Fruit fly (Drosophila melanogaster) whole organism: ENCODE results near the gene beat-IIIa.

Experiments used
- CG8478 ChIP-seq: fragments of >200 bp; optimal IDR thresholded peaks from 2 replicates; lab custom pipeline; 2018; ENCODE audit warnings: inconsistent platforms
- Dll ChIP-seq: fragments of >200 bp; optimal IDR thresholded peaks from 2 replicates; lab custom pipeline; 2017
- EcR ChIP-seq, 2 experiments: fragments of >200 bp; optimal IDR thresholded peaks; 2 replicates each; lab custom pipeline; 2017; ENCODE audit warnings: missing biosample characterization in 2 of 2, missing genetic modification characterization in 2 of 2, missing genetic modification reagents in 2 of 2
- pan ChIP-seq: fragments of >200 bp; optimal IDR thresholded peaks from 2 replicates; lab custom pipeline; 2017
- psq ChIP-seq: fragments of >200 bp; optimal IDR thresholded peaks from 2 replicates; lab custom pipeline; 2017
- usp ChIP-seq: fragments of >200 bp; optimal IDR thresholded peaks from 2 replicates; lab custom pipeline; 2017; ENCODE audit warnings: missing biosample characterization, missing genetic modification characterization, mixed read lengths

Gene beat-IIIa

dm6 chr2L:17130795-17131194 lies at the start of gene beat-IIIa, which contains the start of gene CG34106:
TSS of gene beat-IIIa (plus strand) at chr2L:17131024.
TSS of gene CG34106 (plus strand) at chr2L:17131024.
- TF ChIP-seq psq: no peak
- TF ChIP-seq usp (GFP tag; lab: Kevin White, UChicago): no peak
- TF ChIP-seq pan (lab: Kevin White, UChicago): no peak

dm6 chr2L:17087341-17087740 lies 43.5 kb upstream of the beat-IIIa start, which contains the start of gene CG12620:
TSS of gene CG12620 (plus strand) at chr2L:17087641.
- TF ChIP-seq EcR (GFP tag; optimal IDR thresholded peaks at IDR 0.05; lab: Kevin White, UChicago) (no peak), Dll (no peak), pan (lab: Kevin White, UChicago) (no peak), usp (GFP tag; lab: Kevin White, UChicago) (no peak), CG8478 (lab: Kevin White, UChicago) (no peak), psq (no peak)

- TF ChIP-seq Dll (no peak), psq (no peak), EcR (GFP tag; optimal IDR thresholded peaks at IDR 0.05; lab: Kevin White, UChicago) (no peak)
These were observed 38.1 kb upstream of the beat-IIIa start for dm6 chr2L:17092737-17093136.

dm6 chr2L:17125861-17126260 lies 5.0 kb upstream of the beat-IIIa start, which contains the start of gene CG31784:
TSS of gene CG31784 (minus strand) at chr2L:17125961.
- TF ChIP-seq EcR (GFP tag; optimal IDR thresholded peaks at IDR 0.05; lab: Kevin White, UChicago) (no peak), psq (no peak), Dll (no peak), CG8478 (lab: Kevin White, UChicago) (no peak), usp (GFP tag; lab: Kevin White, UChicago) (no peak), pan (lab: Kevin White, UChicago) (no peak)

- no peak for TF ChIP-seq Dll
- TF ChIP-seq CG8478 (lab: Kevin White, UChicago): no peak
- TF ChIP-seq pan (lab: Kevin White, UChicago): no peak
- no peak for TF ChIP-seq psq
- no peak for TF ChIP-seq usp (GFP tag; lab: Kevin White, UChicago)
- TF ChIP-seq EcR (GFP tag; optimal IDR thresholded peaks at IDR 0.05; lab: Kevin White, UChicago): no peak
These were observed 28.8 kb downstream of the beat-IIIa start for dm6 chr2L:17159641-17160040.

dm6 chr2L:17163344-17163743 lies 32.5 kb downstream of the beat-IIIa start:
- TF ChIP-seq psq: no peak

- no peak for TF ChIP-seq psq
- no peak for TF ChIP-seq Dll
- TF ChIP-seq CG8478 (lab: Kevin White, UChicago): no peak
- TF ChIP-seq usp (GFP tag; lab: Kevin White, UChicago): no peak
- no peak for TF ChIP-seq pan (lab: Kevin White, UChicago)
- TF ChIP-seq EcR (GFP tag; optimal IDR thresholded peaks at IDR 0.05; lab: Kevin White, UChicago): no peak
These were observed 42.4 kb downstream of the beat-IIIa start, which contains the start of gene CG34169 for dm6 chr2L:17173181-17173580. TSS of gene CG34169 (plus strand) at chr2L:17173481.

- TF ChIP-seq Dll: no peak
- no peak for TF ChIP-seq EcR (GFP tag; optimal IDR thresholded peaks at IDR 0.05; lab: Kevin White, UChicago)
- TF ChIP-seq usp (GFP tag; lab: Kevin White, UChicago): no peak
- no peak for TF ChIP-seq psq
- no peak for TF ChIP-seq pan (lab: Kevin White, UChicago)
- TF ChIP-seq CG8478 (lab: Kevin White, UChicago): no peak
These were observed 45.5 kb downstream of the beat-IIIa start, which contains the start of gene Gr36a for dm6 chr2L:17176318-17176717. TSS of gene Gr36a (plus strand) at chr2L:17176618.

dm6 chr2L:17178472-17178871 lies 47.6 kb downstream of the beat-IIIa start, which contains the start of gene Gr36b:
TSS of gene Gr36b (plus strand) at chr2L:17178772.
- no peak for TF ChIP-seq pan (lab: Kevin White, UChicago)
- no peak for TF ChIP-seq usp (GFP tag; lab: Kevin White, UChicago)
- no peak for TF ChIP-seq Dll
- no peak for TF ChIP-seq EcR (GFP tag; optimal IDR thresholded peaks at IDR 0.05; lab: Kevin White, UChicago)
- TF ChIP-seq CG8478 (lab: Kevin White, UChicago): no peak
- TF ChIP-seq psq: no peak

dm6 chr2L:17180038-17180437 lies 49.2 kb downstream of the beat-IIIa start, which contains the start of gene Gr36c:
TSS of gene Gr36c (plus strand) at chr2L:17180338.
- no peak for TF ChIP-seq EcR (GFP tag; optimal IDR thresholded peaks at IDR 0.05; lab: Kevin White, UChicago)
- TF ChIP-seq psq: no peak
- no peak for TF ChIP-seq usp (GFP tag; lab: Kevin White, UChicago)
- TF ChIP-seq pan (lab: Kevin White, UChicago): no peak
- TF ChIP-seq CG8478 (lab: Kevin White, UChicago): no peak
- no peak for TF ChIP-seq Dll

- TF ChIP-seq pan (lab: Kevin White, UChicago) (no peak), CG8478 (lab: Kevin White, UChicago) (no peak)
These were observed 50.8 kb downstream of the beat-IIIa start, which contains the start of gene Grl36a for dm6 chr2L:17181638-17182037. TSS of gene Grl36a (plus strand) at chr2L:17181938.

dm6 chr2L:17195197-17195596 lies 64.4 kb downstream of the beat-IIIa start:
- TF ChIP-seq pan (lab: Kevin White, UChicago): no peak
- no peak for TF ChIP-seq usp (GFP tag; lab: Kevin White, UChicago)
- no peak for TF ChIP-seq CG8478 (lab: Kevin White, UChicago)
- no peak for TF ChIP-seq psq
- TF ChIP-seq Dll: no peak
- no peak for TF ChIP-seq EcR (GFP tag; optimal IDR thresholded peaks at IDR 0.05; lab: Kevin White, UChicago)

dm6 chr2L:17201777-17202176 lies 71.0 kb downstream of the beat-IIIa start:
- TF ChIP-seq pan (lab: Kevin White, UChicago): no peak
- no peak for TF ChIP-seq EcR (GFP tag; optimal IDR thresholded peaks at IDR 0.05; lab: Kevin White, UChicago)
- no peak for TF ChIP-seq Dll
- no peak for TF ChIP-seq psq
